Worm (Caenorhabditis elegans): Measurements from ENCODE around the gene nhr-208.

- TF ChIP-seq dmd-4 (tag; optimal IDR thresholded peaks at IDR 0.05; ENCODE audit: borderline replicate concordance) (no peak), ceh-34 (tag; optimal IDR thresholded peaks at IDR 0.05) (no peak)
Observed at ce11 chrV:12106841-12107240, 12.7 kb downstream of the nhr-208 start, which contains the start of gene nhr-136.

All from whole organism, late embryonic.